Fruit fly (Drosophila melanogaster): Measurements from ENCODE around the gene CG9215.

The CG9215 gene

DNA sequence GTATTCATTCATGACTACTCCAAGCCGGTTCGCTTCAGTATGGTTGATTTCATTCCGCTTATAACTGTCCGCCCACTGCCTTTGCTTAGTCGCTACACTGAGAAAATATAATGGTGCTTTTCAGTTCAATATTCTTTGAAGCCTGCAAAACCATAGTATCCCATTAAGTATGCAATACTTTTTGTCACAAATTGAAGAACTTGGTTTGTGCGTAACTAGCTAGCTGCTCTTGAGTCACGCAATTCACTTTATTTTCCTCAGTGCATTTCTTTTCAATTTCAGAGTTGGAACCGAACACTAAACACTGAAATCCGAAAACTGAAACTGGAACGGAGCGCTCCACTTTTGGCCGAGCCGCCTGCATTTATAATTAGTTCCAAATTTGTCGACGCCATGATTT, 17.0 kb upstream of the CG9215 start (continued):
- TF ChIP-seq schlank (tag; optimal IDR thresholded peaks at IDR 0.05) (peak; percentile 30), CG33557 (GFP tag; optimal IDR thresholded peaks at IDR 0.05) (no peak), fru (optimal IDR thresholded peaks at IDR 0.05) (no peak), Poxn (GFP tag; IDR thresholded peaks at IDR 0.05) (no peak), en (GFP tag; optimal IDR thresholded peaks at IDR 0.05) (peak; percentile 50), ac (GFP tag; optimal IDR thresholded peaks at IDR 0.05) (no peak), CG2712 (tag; optimal IDR thresholded peaks at IDR 0.05) (peak; percentile 46), CG15696 (tag; optimal IDR thresholded peaks at IDR 0.05) (no peak), CG30020 (tag; optimal IDR thresholded peaks at IDR 0.05) (no peak), CG16863 (GFP tag; optimal IDR thresholded peaks at IDR 0.05) (peak; percentile 20), E2f1 (GFP tag; IDR thresholded peaks at IDR 0.05) (peak; percentile 59), CG7271 (tag; optimal IDR thresholded peaks at IDR 0.05) (no peak), Spps (tag; optimal IDR thresholded peaks at IDR 0.05) (no peak), Aef1 (GFP tag; IDR thresholded peaks at IDR 0.05) (peak; percentile 59), wek (GFP tag; optimal IDR thresholded peaks at IDR 0.05) (peak; percentile 3), Atf6 (GFP tag; IDR thresholded peaks at IDR 0.05) (no peak), CG34376 (GFP tag; optimal IDR thresholded peaks at IDR 0.05) (no peak), lola (GFP tag; optimal IDR thresholded peaks at IDR 0.05) (no peak), Dek (tag; optimal IDR thresholded peaks at IDR 0.05) (peak; percentile 52), oc (tag; optimal IDR thresholded peaks at IDR 0.05) (peak; percentile 5), ttk (GFP tag; IDR thresholded peaks at IDR 0.05) (peak; percentile 45; the same call in 1 of the 2 replicates), CG17359 (tag; optimal IDR thresholded peaks at IDR 0.05) (peak; percentile 72), CG11696 (GFP tag; IDR thresholded peaks at IDR 0.05) (no peak), CG17802 (tag; optimal IDR thresholded peaks at IDR 0.05) (peak; percentile 19), onecut (GFP tag; IDR thresholded peaks at IDR 0.05) (peak; percentile 54), Doc3 (GFP tag; IDR thresholded peaks at IDR 0.05; ENCODE audit: partially characterized antibody) (no peak), amos (GFP tag; IDR thresholded peaks at IDR 0.05; ENCODE audit: partially characterized antibody) (no peak), Ada2b (GFP tag; IDR thresholded peaks at IDR 0.05) (peak; percentile 52; the same call in 1 of the 2 replicates), CG9817 (tag; optimal IDR thresholded peaks at IDR 0.05) (peak; percentile 65), CG9932 (GFP tag; IDR thresholded peaks at IDR 0.05) (peak; percentile 59), seq (GFP tag; IDR thresholded peaks at IDR 0.05) (0 out of 2 replicates have a peak, but pooled peaks have one; percentile 21), CG8388 (GFP tag; optimal IDR thresholded peaks at IDR 0.05) (peak; percentile 23), Rx (GFP tag; IDR thresholded peaks at IDR 0.05) (peak; percentile 52; the same call in 1 of the 2 replicates), CG14965 (GFP tag; optimal IDR thresholded peaks at IDR 0.05; ENCODE audit: borderline replicate concordance) (no peak), CG7357 (GFP tag; IDR thresholded peaks at IDR 0.05) (no peak), lov (optimal IDR thresholded peaks at IDR 0.05) (no peak), lov (GFP tag; IDR thresholded peaks at IDR 0.05) (no peak), CG17568 (GFP tag; optimal IDR thresholded peaks at IDR 0.05) (no peak), Hr78 (GFP tag; optimal IDR thresholded peaks at IDR 0.05) (peak in 1 of 2 experiments; percentile 4), CG18599 (GFP tag; optimal IDR thresholded peaks at IDR 0.05) (peak; percentile 57), CG9876 (GFP tag; optimal IDR thresholded peaks at IDR 0.05) (no peak), Gsc (GFP tag; IDR thresholded peaks at IDR 0.05) (no peak), gsb (GFP tag; IDR thresholded peaks at IDR 0.05) (no peak), kni (GFP tag; optimal IDR thresholded peaks at IDR 0.05) (no peak), Doc2 (GFP tag; IDR thresholded peaks at IDR 0.05) (no peak), gt (GFP tag; IDR thresholded peaks at IDR 0.05) (no peak), grn (GFP tag; optimal IDR thresholded peaks at IDR 0.05) (no peak), CG10462 (GFP tag; optimal IDR thresholded peaks at IDR 0.05) (no peak), slou (GFP tag; optimal IDR thresholded peaks at IDR 0.05) (no peak), CG8359 (GFP tag; optimal IDR thresholded peaks at IDR 0.05; ENCODE audit: borderline replicate concordance) (no peak), CG7745 (tag; optimal IDR thresholded peaks at IDR 0.05) (no peak)

All from whole organism, embryonic.